Worm (Caenorhabditis elegans) whole organism, L4 larva: Measurements from ENCODE around the gene lin-52.

Experiments used
- daf-16 ChIP-seq, 3 experiments: sonication (generic microtip); optimal IDR thresholded peaks; 2 replicates each; lab custom pipeline; 2016 to 2017; ENCODE audit warnings: missing genetic modification characterization in 3 of 3, missing genetic modification reagents in 3 of 3, mild to moderate bottlenecking in 2 of 3, missing compliant biosample characterization in 2 of 3, missing biosample characterization in 1 of 3, moderate library complexity in 1 of 3
- hif-1 ChIP-seq, 2 experiments: sonication (generic microtip); optimal IDR thresholded peaks; 2 replicates each; lab custom pipeline; 2016 to 2017; ENCODE audit warnings: missing compliant biosample characterization in 2 of 2, missing genetic modification characterization in 2 of 2, missing genetic modification reagents in 2 of 2, missing genotype in 2 of 2, mild to moderate bottlenecking in 1 of 2

DNA sequence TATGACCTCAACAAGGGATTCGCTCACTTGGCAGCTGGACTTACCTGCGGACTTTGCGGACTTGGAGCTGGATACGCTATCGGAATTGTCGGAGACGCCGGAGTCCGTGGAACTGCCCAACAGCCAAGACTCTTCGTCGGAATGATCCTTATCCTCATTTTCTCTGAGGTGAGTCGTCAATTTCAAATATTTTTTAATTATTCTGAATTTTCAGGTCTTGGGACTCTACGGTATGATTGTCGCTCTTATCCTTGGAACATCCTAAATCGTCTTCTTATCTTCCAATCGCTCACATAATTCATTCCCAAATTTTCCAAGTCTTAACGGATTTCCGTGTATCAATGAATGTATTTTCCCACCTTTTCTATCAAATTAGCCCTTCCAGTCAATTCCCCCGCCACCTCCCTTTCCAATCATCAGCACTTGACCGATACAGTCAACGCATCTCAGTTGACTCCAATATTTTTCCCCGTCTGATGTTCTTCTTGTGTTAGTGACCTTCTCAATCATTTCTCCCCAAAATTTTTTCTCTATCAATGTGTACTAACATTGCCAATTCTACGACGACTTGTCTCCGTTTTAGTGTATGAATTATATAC is 42.0 kb downstream of the lin-52 start, which contains the start of gene R10E11.6:
- TF ChIP-seq hif-1 (tag; optimal IDR thresholded peaks at IDR 0.05; lab: Kevin White, UChicago) = no peak
- no peak for TF ChIP-seq daf-16 (GFP tag; optimal IDR thresholded peaks at IDR 0.05; lab: Kevin White, UChicago)
- TF ChIP-seq daf-16 (tag; optimal IDR thresholded peaks at IDR 0.05; lab: Kevin White, UChicago) = no peak
